Worm (Caenorhabditis elegans): ENCODE measurements around the gene F16G10.6.

The F16G10.6 gene

ce11 chrII:2420685-2421084 lies 43.0 kb upstream of the F16G10.6 start:
- peak in 1 of 2 experiments; percentile 44 for TF ChIP-seq lsy-2 (tag; optimal IDR thresholded peaks at IDR 0.05)
- no peak for TF ChIP-seq mxl-2 (GFP tag; conservative IDR thresholded peaks at IDR 0.05)
- peak; percentile 7 for TF ChIP-seq hlh-30 (tag; optimal IDR thresholded peaks at IDR 0.05; ENCODE audit: insufficient read depth)
- no peak for TF ChIP-seq ces-1 (GFP tag; optimal IDR thresholded peaks at IDR 0.05)
- peak; percentile 22 for TF ChIP-seq dve-1 (tag; optimal IDR thresholded peaks at IDR 0.05; ENCODE audit: insufficient read depth)
- peak; percentile 96 for TF ChIP-seq ztf-7 (tag; optimal IDR thresholded peaks at IDR 0.05)
- TF ChIP-seq daf-16 (GFP tag; optimal IDR thresholded peaks at IDR 0.05) = no peak
- TF ChIP-seq daf-16 (tag; optimal IDR thresholded peaks at IDR 0.05) = peak; percentile 99
- TF ChIP-seq mep-1 (tag; optimal IDR thresholded peaks at IDR 0.05) = peak; percentile 53

DNA sequence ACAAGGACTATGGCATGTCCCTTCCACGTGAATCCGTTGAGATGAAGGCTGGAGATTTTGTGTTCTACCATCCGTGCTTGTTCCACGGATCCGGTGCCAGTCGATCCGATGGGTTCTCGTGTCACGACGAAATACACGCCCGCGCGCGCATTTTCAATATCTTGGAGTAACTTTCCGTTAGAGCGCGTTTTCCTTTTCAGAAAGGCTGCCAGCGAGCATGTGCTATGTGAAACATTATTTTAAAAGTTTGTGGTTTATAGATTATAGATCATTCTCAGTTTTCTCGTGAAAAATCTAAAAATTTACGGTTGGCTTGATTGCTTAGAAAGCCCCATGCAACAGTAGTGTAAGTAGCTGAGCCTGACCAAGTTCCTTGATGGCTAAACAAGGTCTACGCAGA lies 41.2 kb upstream of the F16G10.6 start, which contains the start of gene fbxc-20:
TSS of gene fbxc-20 (plus strand) at position 301 of the 400 bp plus-strand sequence.
- TF ChIP-seq Y5F2A.4 (GFP tag; optimal IDR thresholded peaks at IDR 0.05) (no peak), gei-8 (GFP tag; optimal IDR thresholded peaks at IDR 0.05) (no peak), nhr-41 (GFP tag; IDR thresholded peaks at IDR 0.05) (no peak), zfp-2 (tag; optimal IDR thresholded peaks at IDR 0.05) (no peak), saeg-2 (GFP tag; IDR thresholded peaks at IDR 0.05) (no peak), hlh-30 (tag; optimal IDR thresholded peaks at IDR 0.05; ENCODE audit: insufficient read depth) (no peak), F49E8.2 (tag; optimal IDR thresholded peaks at IDR 0.05; ENCODE audit: borderline replicate concordance) (no peak), ces-1 (GFP tag; optimal IDR thresholded peaks at IDR 0.05) (no peak), aha-1 (tag) (no peak), aly-2 (tag; optimal IDR thresholded peaks at IDR 0.05) (no peak), ZK337.2 (GFP tag; IDR thresholded peaks at IDR 0.05) (no peak), daf-16 (GFP tag; optimal IDR thresholded peaks at IDR 0.05) (no peak), daf-16 (tag; optimal IDR thresholded peaks at IDR 0.05) (no peak), ZK546.5 (tag; optimal IDR thresholded peaks at IDR 0.05) (no peak), ceh-62 (tag; optimal IDR thresholded peaks at IDR 0.05) (no peak), mxl-3 (GFP tag; optimal IDR thresholded peaks at IDR 0.05) (no peak)

- no peak for TF ChIP-seq ceh-28 (tag; optimal IDR thresholded peaks at IDR 0.05)
- TF ChIP-seq daf-16 (GFP tag; optimal IDR thresholded peaks at IDR 0.05) = no peak
- TF ChIP-seq daf-16 (tag; optimal IDR thresholded peaks at IDR 0.05) = peak; percentile 80
- no peak for TF ChIP-seq daf-8 (GFP tag; IDR thresholded peaks at IDR 0.05)
- TF ChIP-seq php-3 (GFP tag; IDR thresholded peaks at IDR 0.05) = no peak
- no peak for TF ChIP-seq mep-1 (tag; optimal IDR thresholded peaks at IDR 0.05)
- peak; percentile 32 for TF ChIP-seq nhr-28 (tag; optimal IDR thresholded peaks at IDR 0.05)
- no peak for TF ChIP-seq mxl-3 (GFP tag; optimal IDR thresholded peaks at IDR 0.05)
- TF ChIP-seq saeg-2 (GFP tag; IDR thresholded peaks at IDR 0.05) = no peak
- TF ChIP-seq zip-11 (GFP tag; IDR thresholded peaks at IDR 0.05) = no peak
- TF ChIP-seq duxl-1 (tag; optimal IDR thresholded peaks at IDR 0.05; ENCODE audit: poor library complexity) = no peak
- peak; percentile 45 for TF ChIP-seq pqm-1 (tag; optimal IDR thresholded peaks at IDR 0.05)
- TF ChIP-seq hlh-11 (tag; optimal IDR thresholded peaks at IDR 0.05) = no peak
- no peak for TF ChIP-seq spr-1 (tag; optimal IDR thresholded peaks at IDR 0.05)
- no peak for TF ChIP-seq hif-1 (tag; optimal IDR thresholded peaks at IDR 0.05)
- TF ChIP-seq dpl-1 (GFP tag; optimal IDR thresholded peaks at IDR 0.05) = no peak
- no peak for TF ChIP-seq daf-12 (tag; optimal IDR thresholded peaks at IDR 0.05)
These were observed 40.2 kb upstream of the F16G10.6 start, which contains the start of the genes F42G2.5 and F42G2.7 for ce11 chrII:2417889-2418288. F42G2.5 (minus strand) TSS chrII:2417989. F42G2.7 (plus strand) TSS chrII:2418158.

DNA sequence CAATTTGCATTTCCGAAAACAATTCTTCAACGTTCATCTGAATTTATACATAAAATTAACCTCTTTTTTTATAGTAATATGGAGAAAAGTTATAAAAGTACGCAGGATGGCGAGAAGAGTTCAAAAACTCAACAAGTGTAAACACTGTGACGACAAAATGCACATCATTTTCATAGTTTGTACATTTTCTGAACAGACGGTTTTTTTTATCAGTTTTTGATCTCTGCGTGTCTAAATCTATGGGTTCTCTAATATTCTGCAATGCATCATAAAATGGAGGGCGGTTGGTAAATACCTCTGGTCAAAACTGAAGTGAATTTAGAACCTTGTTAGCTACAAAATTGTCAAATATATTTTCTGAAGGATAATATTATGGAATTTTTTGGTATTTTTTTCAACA lies 37.8 kb upstream of the F16G10.6 start, which contains the start of gene fbxa-4:
TSS of gene fbxa-4 (minus strand) at position 93 of the 400 bp plus-strand sequence.
- TF ChIP-seq ceh-28 (tag; optimal IDR thresholded peaks at IDR 0.05) (no peak), T26A8.4 (GFP tag; IDR thresholded peaks at IDR 0.05) (no peak), cey-2 (tag; optimal IDR thresholded peaks at IDR 0.05; ENCODE audit: borderline replicate concordance, insufficient read depth) (no peak), Y105C5A.15 (GFP tag; IDR thresholded peaks at IDR 0.05) (no peak), F49E8.2 (tag; optimal IDR thresholded peaks at IDR 0.05; ENCODE audit: borderline replicate concordance) (no peak), Y75B8A.6 (GFP tag; IDR thresholded peaks at IDR 0.05) (no peak), pha-4 (GFP tag; IDR thresholded peaks at IDR 0.05) (no peak), pha-4 (tag; optimal IDR thresholded peaks at IDR 0.05) (no peak), lir-3 (tag; optimal IDR thresholded peaks at IDR 0.05) (no peak), nhr-48 (tag; optimal IDR thresholded peaks at IDR 0.05) (no peak), unc-62 (GFP tag; optimal IDR thresholded peaks at IDR 0.05 in 1 of 2) (peak in 1 of 2 experiments; percentile 56), unc-62 (tag; optimal IDR thresholded peaks at IDR 0.05) (no peak), mdt-29 (GFP tag; IDR thresholded peaks at IDR 0.05) (no peak), ama-1 (optimal IDR thresholded peaks at IDR 0.05) (no peak), nhr-6 (tag; optimal IDR thresholded peaks at IDR 0.05) (no peak), aha-1 (tag) (no peak), hmg-1.1 (GFP tag; IDR thresholded peaks at IDR 0.05) (no peak)

Measured in whole organism, L4 larva.